Fruit fly (Drosophila melanogaster): ENCODE data around the gene hng2.
A peak's percentile ranks its signal among the peaks of the same experiment; 100 is the strongest.

Gene hng2

DNA sequence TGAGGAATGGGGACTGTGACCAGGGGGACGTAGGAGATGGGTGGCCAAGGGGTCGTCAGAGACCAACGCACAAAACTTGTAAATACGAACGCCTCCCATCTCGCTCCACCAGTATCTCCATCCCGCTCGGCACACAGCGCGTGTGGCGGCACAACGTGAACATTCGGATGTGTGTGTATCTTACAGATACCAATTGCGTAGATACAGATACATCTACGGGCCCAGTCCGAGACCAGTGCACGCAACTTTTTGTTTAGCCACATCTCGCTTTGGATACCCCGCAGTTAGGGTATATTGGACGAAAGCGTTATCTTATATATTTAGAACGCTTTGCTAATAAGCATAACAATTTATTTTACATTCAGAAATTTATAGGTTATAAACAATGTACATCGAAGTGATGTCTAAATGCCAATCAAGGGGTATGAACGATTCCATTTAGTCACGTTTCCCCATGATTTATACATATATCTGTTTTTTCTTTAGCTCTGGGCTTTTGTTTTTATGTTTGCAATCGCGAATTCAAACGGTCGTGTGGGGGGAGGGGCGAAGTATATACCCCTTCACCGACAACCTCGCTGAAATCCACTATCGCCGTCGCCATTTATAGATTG, 5.3 kb downstream of the hng2 start:
- TF ChIP-seq sv (GFP tag; optimal IDR thresholded peaks at IDR 0.05) (peak; percentile 99), Myc (optimal IDR thresholded peaks at IDR 0.05) (no peak), Dfd (GFP tag; optimal IDR thresholded peaks at IDR 0.05) (no peak), sage (GFP tag; optimal IDR thresholded peaks at IDR 0.05) (peak; percentile 97), rgr (GFP tag; optimal IDR thresholded peaks at IDR 0.05) (peak; percentile 99), jim (GFP tag; optimal IDR thresholded peaks at IDR 0.05) (no peak), usp (GFP tag; optimal IDR thresholded peaks at IDR 0.05) (no peak), dl (GFP tag; optimal IDR thresholded peaks at IDR 0.05; ENCODE audit: insufficient read depth in 1 of 2, partially characterized antibody in 2 of 2) (peak in 1 of 2 experiments; percentile 17), HLH106 (tag; optimal IDR thresholded peaks at IDR 0.05) (peak; percentile 98), Hnf4 (GFP tag; optimal IDR thresholded peaks at IDR 0.05) (peak; percentile 99), CG9705 (GFP tag; optimal IDR thresholded peaks at IDR 0.05) (peak; percentile 89), foxo (GFP tag; optimal IDR thresholded peaks at IDR 0.05) (peak; percentile 95 to 99), h (GFP tag; optimal IDR thresholded peaks at IDR 0.05) (peak; percentile 99), Mio (GFP tag; optimal IDR thresholded peaks at IDR 0.05) (peak; percentile 88), psq (GFP tag; optimal IDR thresholded peaks at IDR 0.05) (peak; percentile 97), GATAd (GFP tag; optimal IDR thresholded peaks at IDR 0.05) (no peak), pan (optimal IDR thresholded peaks at IDR 0.05) (peak; percentile 82), Hr83 (GFP tag; optimal IDR thresholded peaks at IDR 0.05; ENCODE audit: poor library complexity, severe bottlenecking) (peak; percentile 59), Rel (GFP tag; optimal IDR thresholded peaks at IDR 0.05) (peak; percentile 97), Rel (tag; optimal IDR thresholded peaks at IDR 0.05) (peak; percentile 91), Hr78 (GFP tag; optimal IDR thresholded peaks at IDR 0.05) (no peak), Vsx2 (GFP tag; optimal IDR thresholded peaks at IDR 0.05; ENCODE audit: partially characterized antibody) (no peak), Abd-B (GFP tag; optimal IDR thresholded peaks at IDR 0.05) (no peak), N (GFP tag; optimal IDR thresholded peaks at IDR 0.05) (no peak), fru (GFP tag; optimal IDR thresholded peaks at IDR 0.05) (peak; percentile 99), woc (GFP tag; optimal IDR thresholded peaks at IDR 0.05) (peak; percentile 99), Dif (GFP tag; optimal IDR thresholded peaks at IDR 0.05; ENCODE audit: partially characterized antibody) (peak; percentile 76), Jra (GFP tag; optimal IDR thresholded peaks at IDR 0.05) (peak; percentile 95), lola (GFP tag; optimal IDR thresholded peaks at IDR 0.05) (no peak), ey (GFP tag; optimal IDR thresholded peaks at IDR 0.05) (peak; percentile 99), tai (GFP tag; optimal IDR thresholded peaks at IDR 0.05) (peak; percentile 95), OdsH (GFP tag; optimal IDR thresholded peaks at IDR 0.05) (peak; percentile 99), brk (GFP tag; optimal IDR thresholded peaks at IDR 0.05) (peak; percentile 97), CG32264 (GFP tag; optimal IDR thresholded peaks at IDR 0.05) (peak; percentile 98), dsf (GFP tag; optimal IDR thresholded peaks at IDR 0.05; ENCODE audit: borderline replicate concordance) (peak; percentile 86), dmrt93B (GFP tag; optimal IDR thresholded peaks at IDR 0.05) (peak; percentile 97), br (GFP tag; optimal IDR thresholded peaks at IDR 0.05) (peak; percentile 99), CrebA (GFP tag; optimal IDR thresholded peaks at IDR 0.05; ENCODE audit: borderline replicate concordance) (no peak), Sp1 (GFP tag; optimal IDR thresholded peaks at IDR 0.05) (peak; percentile 98)

DNA sequence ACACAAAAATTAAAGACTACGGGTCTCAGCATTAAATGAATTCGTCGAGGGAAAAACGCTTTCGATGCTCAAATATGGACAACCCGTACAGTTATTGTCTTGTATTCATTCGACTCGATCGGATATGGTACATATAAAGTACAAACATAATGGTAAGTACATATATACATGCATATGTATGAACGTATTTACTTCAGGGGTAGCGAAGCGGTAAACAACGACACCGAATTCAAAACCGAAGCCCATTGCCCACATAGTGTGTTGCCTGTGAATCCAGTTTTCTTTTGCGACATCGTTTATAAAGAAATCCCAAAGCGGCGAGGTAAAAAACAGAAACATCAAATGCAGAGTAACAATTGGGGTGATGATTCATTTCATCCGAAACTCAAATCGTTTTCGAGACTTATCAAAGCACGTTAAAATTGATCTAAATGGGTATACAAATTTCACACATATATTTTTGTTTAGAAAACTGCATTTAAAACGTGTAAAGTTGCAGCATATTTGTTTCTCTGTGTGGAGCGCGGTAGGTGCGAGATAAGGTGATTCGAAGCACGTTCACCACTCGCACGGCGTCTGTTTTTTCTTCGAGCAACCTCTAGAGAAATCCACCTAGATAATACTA, 6.3 kb downstream of the hng2 start:
- no peak for TF ChIP-seq CrebA (GFP tag; optimal IDR thresholded peaks at IDR 0.05; ENCODE audit: borderline replicate concordance)
- peak; percentile 34 for TF ChIP-seq psq (GFP tag; optimal IDR thresholded peaks at IDR 0.05)
- TF ChIP-seq rgr (GFP tag; optimal IDR thresholded peaks at IDR 0.05), result peak; percentile 53
- TF ChIP-seq fru (GFP tag; optimal IDR thresholded peaks at IDR 0.05), result peak; percentile 72
- no peak for TF ChIP-seq N (GFP tag; optimal IDR thresholded peaks at IDR 0.05)
- peak; percentile 54 for TF ChIP-seq ey (GFP tag; optimal IDR thresholded peaks at IDR 0.05)
- TF ChIP-seq foxo (GFP tag; optimal IDR thresholded peaks at IDR 0.05), result peak in 1 of 2 experiments; percentile 53
- peak; percentile 28 for TF ChIP-seq sv (GFP tag; optimal IDR thresholded peaks at IDR 0.05)
- peak; percentile 18 for TF ChIP-seq Hnf4 (GFP tag; optimal IDR thresholded peaks at IDR 0.05)
- peak; percentile 65 for TF ChIP-seq h (GFP tag; optimal IDR thresholded peaks at IDR 0.05)
- no peak for TF ChIP-seq Mio (GFP tag; optimal IDR thresholded peaks at IDR 0.05)
- no peak for TF ChIP-seq Rel (GFP tag; optimal IDR thresholded peaks at IDR 0.05)
- no peak for TF ChIP-seq Rel (tag; optimal IDR thresholded peaks at IDR 0.05)
- TF ChIP-seq OdsH (GFP tag; optimal IDR thresholded peaks at IDR 0.05), result peak; percentile 32
- TF ChIP-seq woc (GFP tag; optimal IDR thresholded peaks at IDR 0.05), result peak; percentile 53
- peak; percentile 12 for TF ChIP-seq sage (GFP tag; optimal IDR thresholded peaks at IDR 0.05)
- TF ChIP-seq Sp1 (GFP tag; optimal IDR thresholded peaks at IDR 0.05), result no peak
- peak; percentile 22 for TF ChIP-seq CG32264 (GFP tag; optimal IDR thresholded peaks at IDR 0.05)
- TF ChIP-seq dl (GFP tag; optimal IDR thresholded peaks at IDR 0.05; ENCODE audit: insufficient read depth in 1 of 2, partially characterized antibody in 2 of 2), result no peak
- peak; percentile 46 for TF ChIP-seq br (GFP tag; optimal IDR thresholded peaks at IDR 0.05)
